Fruit fly (Drosophila melanogaster): ENCODE results near the gene CG8028.

Gene CG8028

dm6 chrX:19314283-19315178 lies 34.4 kb upstream of the CG8028 start:
- TF ChIP-seq CG1621 (tag; optimal IDR thresholded peaks at IDR 0.05) (peak; percentile 35), vri (GFP tag; optimal IDR thresholded peaks at IDR 0.05) (peak; percentile 33), dac (GFP tag; optimal IDR thresholded peaks at IDR 0.05) (no peak), Gug (GFP tag; IDR thresholded peaks at IDR 0.05) (0 out of 2 replicates have a peak, but pooled peaks have one; percentile 7), fd59A (GFP tag; optimal IDR thresholded peaks at IDR 0.05) (no peak), CG8119 (GFP tag; IDR thresholded peaks at IDR 0.05) (peak; percentile 48; the same call in 1 of the 3 replicates), net (GFP tag; optimal IDR thresholded peaks at IDR 0.05) (peak; percentile 28), CG31627 (GFP tag; optimal IDR thresholded peaks at IDR 0.05) (no peak), Ets21C (GFP tag; optimal IDR thresholded peaks at IDR 0.05) (no peak), CG11294 (GFP tag; IDR thresholded peaks at IDR 0.05) (no peak), CG16779 (tag; optimal IDR thresholded peaks at IDR 0.05) (no peak), OdsH (GFP tag; optimal IDR thresholded peaks at IDR 0.05) (no peak), CG8632 (GFP tag; optimal IDR thresholded peaks at IDR 0.05) (no peak), CG6276 (GFP tag; optimal IDR thresholded peaks at IDR 0.05) (no peak), Sox102F (GFP tag; optimal IDR thresholded peaks at IDR 0.05) (no peak), CG34406 (GFP tag; optimal IDR thresholded peaks at IDR 0.05) (no peak), acj6 (GFP tag; optimal IDR thresholded peaks at IDR 0.05) (no peak), CG7368 (GFP tag; optimal IDR thresholded peaks at IDR 0.05) (no peak), CG10669 (GFP tag; optimal IDR thresholded peaks at IDR 0.05) (no peak), ss (GFP tag; optimal IDR thresholded peaks at IDR 0.05) (peak; percentile 44 to 52), Met (GFP tag; optimal IDR thresholded peaks at IDR 0.05) (no peak), spab (GFP tag; optimal IDR thresholded peaks at IDR 0.05) (no peak), dsx (GFP tag; optimal IDR thresholded peaks at IDR 0.05; ENCODE audit: poor library complexity, severe bottlenecking) (peak; percentile 10), Smox (GFP tag; optimal IDR thresholded peaks at IDR 0.05) (no peak), CG3032 (tag; optimal IDR thresholded peaks at IDR 0.05) (no peak), CG6163 (GFP tag; IDR thresholded peaks at IDR 0.05) (0 out of 3 replicates have a peak, but pooled peaks have one; percentile 37), Ets96B (tag; optimal IDR thresholded peaks at IDR 0.05) (peak; percentile 13), CG3919 (GFP tag; optimal IDR thresholded peaks at IDR 0.05) (no peak), eg (GFP tag; IDR thresholded peaks at IDR 0.05) (peak; percentile 64; the same call in 1 of the 3 replicates), CG6808 (GFP tag; optimal IDR thresholded peaks at IDR 0.05) (peak; percentile 43), topi (GFP tag; optimal IDR thresholded peaks at IDR 0.05) (no peak), achi (GFP tag; optimal IDR thresholded peaks at IDR 0.05) (no peak), CG6792 (GFP tag; optimal IDR thresholded peaks at IDR 0.05) (no peak), CG4318 (GFP tag; optimal IDR thresholded peaks at IDR 0.05) (no peak), lz (GFP tag; optimal IDR thresholded peaks at IDR 0.05) (no peak), Sox14 (GFP tag; optimal IDR thresholded peaks at IDR 0.05) (no peak), Hr38 (GFP tag; optimal IDR thresholded peaks at IDR 0.05) (no peak), CG11902 (GFP tag; optimal IDR thresholded peaks at IDR 0.05) (no peak), CG32006 (GFP tag; optimal IDR thresholded peaks at IDR 0.05) (no peak), pdm3 (GFP tag; optimal IDR thresholded peaks at IDR 0.05) (no peak), Sox15 (GFP tag; optimal IDR thresholded peaks at IDR 0.05) (no peak), Hr39 (GFP tag; optimal IDR thresholded peaks at IDR 0.05) (no peak), Eip78C (GFP tag) (peak; percentile 55), CG9139 (GFP tag; optimal IDR thresholded peaks at IDR 0.05) (peak; percentile 31), Eip75B (GFP tag; optimal IDR thresholded peaks at IDR 0.05) (no peak), fkh (GFP tag; optimal IDR thresholded peaks at IDR 0.05) (no peak), Hr4 (GFP tag; optimal IDR thresholded peaks at IDR 0.05) (no peak), Lpt (GFP tag; optimal IDR thresholded peaks at IDR 0.05) (no peak), salr (GFP tag; optimal IDR thresholded peaks at IDR 0.05) (no peak), Blimp-1 (GFP tag; optimal IDR thresholded peaks at IDR 0.05) (no peak)

All from whole organism, prepupa.